Worm (Caenorhabditis elegans): ENCODE data around the gene vmo-1.

The vmo-1 gene

ce11 chrV:20544092-20544491 lies 8.8 kb downstream of the vmo-1 start, which contains the start of gene slc-36.3:
slc-36.3 (minus strand) TSS chrV:20544192.
- TF ChIP-seq hif-1 (tag; optimal IDR thresholded peaks at IDR 0.05), result no peak
- TF ChIP-seq ceh-82 (tag; optimal IDR thresholded peaks at IDR 0.05), result no peak
- TF ChIP-seq daf-16 (GFP tag; optimal IDR thresholded peaks at IDR 0.05), result no peak
- TF ChIP-seq daf-16 (tag; optimal IDR thresholded peaks at IDR 0.05), result no peak
- no peak for TF ChIP-seq attf-4 (tag; optimal IDR thresholded peaks at IDR 0.05)

- TF ChIP-seq ceh-82 (tag; optimal IDR thresholded peaks at IDR 0.05), result no peak
- TF ChIP-seq mdt-29 (GFP tag; IDR thresholded peaks at IDR 0.05), result no peak
- TF ChIP-seq T20F7.1 (GFP tag; optimal IDR thresholded peaks at IDR 0.05), result no peak
- TF ChIP-seq pha-4 (GFP tag; IDR thresholded peaks at IDR 0.05), result no peak
- no peak for TF ChIP-seq pha-4 (tag; optimal IDR thresholded peaks at IDR 0.05)
- no peak for TF ChIP-seq php-3 (GFP tag; IDR thresholded peaks at IDR 0.05)
- no peak for TF ChIP-seq lin-1 (GFP tag; IDR thresholded peaks at IDR 0.05)
- no peak for TF ChIP-seq ceh-44 (GFP tag; IDR thresholded peaks at IDR 0.05)
- no peak for TF ChIP-seq ctbp-1 (GFP tag; IDR thresholded peaks at IDR 0.05)
- TF ChIP-seq daf-8 (GFP tag; IDR thresholded peaks at IDR 0.05), result no peak
- no peak for TF ChIP-seq cey-2 (tag; optimal IDR thresholded peaks at IDR 0.05; ENCODE audit: borderline replicate concordance, insufficient read depth)
Measured at ce11 chrV:20539055-20539454, 13.8 kb downstream of the vmo-1 start, which contains the start of gene Y38H6C.16. Y38H6C.16 (minus strand) TSS chrV:20539347.

ce11 chrV:20536208-20536607 lies 16.7 kb downstream of the vmo-1 start, which contains the start of gene Y38H6C.15:
Y38H6C.15 (minus strand) TSS chrV:20536308.
- TF ChIP-seq dpl-1 (GFP tag; optimal IDR thresholded peaks at IDR 0.05) (no peak), lir-3 (tag; optimal IDR thresholded peaks at IDR 0.05) (no peak)

DNA sequence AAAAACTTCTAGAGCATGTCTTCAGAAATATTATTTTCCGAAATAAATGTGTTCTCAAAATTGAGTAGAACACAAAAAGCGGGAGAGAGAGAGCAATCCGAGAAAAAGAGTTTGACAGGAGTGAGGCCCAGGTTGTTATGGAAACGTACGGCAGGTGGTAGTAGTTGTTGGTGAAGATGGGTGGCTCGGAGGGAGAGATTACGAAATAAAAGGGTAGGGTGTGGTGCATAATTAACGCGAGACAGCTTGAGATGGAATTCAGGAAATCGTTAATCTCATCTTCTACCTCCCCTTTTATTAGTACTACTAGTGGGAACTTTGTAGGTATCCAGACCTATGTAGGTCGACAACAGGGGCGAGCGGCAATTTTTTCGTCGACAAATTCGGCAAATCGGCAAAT lies 18.8 kb downstream of the vmo-1 start, which contains the start of gene famh-161:
Gene famh-161 (minus strand): TSS at position 101 of the 400 bp plus-strand sequence.
- TF ChIP-seq daf-12 (tag; optimal IDR thresholded peaks at IDR 0.05), result no peak
- TF ChIP-seq dmd-9 (GFP tag; IDR thresholded peaks at IDR 0.05), result no peak

DNA sequence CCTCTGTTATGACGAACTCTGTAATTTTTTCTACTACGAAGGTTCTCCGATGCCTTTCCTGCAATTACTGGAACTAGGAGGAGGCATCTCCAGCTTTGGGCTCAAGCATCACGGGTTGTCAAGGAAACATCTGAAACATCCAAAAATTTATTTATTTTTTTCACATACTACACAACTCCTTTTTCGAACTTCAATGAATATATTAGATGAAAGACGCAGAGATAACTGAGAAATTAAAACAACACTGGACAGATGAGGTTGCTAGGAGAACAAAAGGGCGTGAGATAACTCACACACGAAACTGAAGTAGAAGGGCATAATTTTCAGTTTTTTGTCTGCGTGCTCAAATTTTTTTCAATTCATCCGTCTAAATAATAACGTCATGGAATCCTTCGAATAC lies 25.4 kb downstream of the vmo-1 start, which contains the start of gene Y38H6C.13:
Gene Y38H6C.13 (plus strand): TSS at position 301 of the 400 bp plus-strand sequence.
- TF ChIP-seq spr-3 (GFP tag; optimal IDR thresholded peaks at IDR 0.05), result no peak
- TF ChIP-seq snpc-1.2 (GFP tag; IDR thresholded peaks at IDR 0.05), result no peak
- TF ChIP-seq lin-38 (GFP tag; IDR thresholded peaks at IDR 0.05), result no peak
- TF ChIP-seq hlh-11 (tag; optimal IDR thresholded peaks at IDR 0.05), result no peak
- TF ChIP-seq nhr-237 (tag; optimal IDR thresholded peaks at IDR 0.05), result no peak
- no peak for TF ChIP-seq lin-13 (GFP tag; optimal IDR thresholded peaks at IDR 0.05)
- no peak for TF ChIP-seq mdt-29 (GFP tag; IDR thresholded peaks at IDR 0.05)

ce11 chrV:20525816-20526459 lies 26.9 kb downstream of the vmo-1 start, which contains the start of the genes srh-166 and Y38H6C.24:
srh-166 (minus strand) TSS chrV:20525866.
Y38H6C.24 (plus strand) TSS chrV:20526435.
- TF ChIP-seq Y5F2A.4 (GFP tag; optimal IDR thresholded peaks at IDR 0.05) (no peak), nhr-237 (tag; optimal IDR thresholded peaks at IDR 0.05) (no peak), ceh-62 (tag; optimal IDR thresholded peaks at IDR 0.05) (no peak), nhr-6 (tag; optimal IDR thresholded peaks at IDR 0.05) (peak; percentile 15), php-3 (GFP tag; IDR thresholded peaks at IDR 0.05) (peak; percentile 68), ceh-44 (GFP tag; IDR thresholded peaks at IDR 0.05) (no peak), mdt-29 (GFP tag; IDR thresholded peaks at IDR 0.05) (no peak), pqm-1 (tag; optimal IDR thresholded peaks at IDR 0.05) (peak; percentile 81), nhr-28 (tag; optimal IDR thresholded peaks at IDR 0.05) (peak; percentile 84), T20F7.1 (GFP tag; optimal IDR thresholded peaks at IDR 0.05) (no peak), ces-1 (GFP tag; optimal IDR thresholded peaks at IDR 0.05) (no peak), nhr-10 (tag; optimal IDR thresholded peaks at IDR 0.05) (no peak), ztf-11 (tag; optimal IDR thresholded peaks at IDR 0.05) (no peak), saeg-2 (GFP tag; IDR thresholded peaks at IDR 0.05) (no peak), R02D3.7 (tag; optimal IDR thresholded peaks at IDR 0.05) (no peak), mes-2 (tag; optimal IDR thresholded peaks at IDR 0.05; ENCODE audit: poor library complexity, severe bottlenecking) (no peak), fkh-10 (GFP tag; optimal IDR thresholded peaks at IDR 0.05) (no peak), daf-16 (GFP tag; optimal IDR thresholded peaks at IDR 0.05) (no peak), daf-16 (tag; optimal IDR thresholded peaks at IDR 0.05) (peak; percentile 60), mdl-1 (tag; optimal IDR thresholded peaks at IDR 0.05) (no peak), lir-3 (tag; optimal IDR thresholded peaks at IDR 0.05) (no peak), dmd-6 (GFP tag; IDR thresholded peaks at IDR 0.05) (peak; percentile 44; the same call in 1 of the 2 replicates)
